Worm (Caenorhabditis elegans) whole organism, L3 larva: ENCODE data around the gene Y45F10B.8.
"Not testable (repeated sequence)": the region's sequence is repeated elsewhere in the genome, so short reads cannot be mapped to it uniquely, and the experiment has no call there.

Experiments used
- daf-12 ChIP-seq: fragments of 150-350 bp; optimal IDR thresholded peaks from 2 replicates; lab custom pipeline; 2014; ENCODE audit warnings: missing biosample characterization, missing genetic modification reagents, missing genetic modification characterization
- egl-27 ChIP-seq: sonication (generic microtip); optimal IDR thresholded peaks from 4 replicates; lab custom pipeline; 2017; ENCODE audit warnings: missing biosample characterization, missing genetic modification reagents, missing genetic modification characterization
- elt-2 ChIP-seq: sonication (generic microtip); optimal IDR thresholded peaks from 2 replicates; lab custom pipeline; 2016; ENCODE audit warnings: missing genetic modification reagents, mild to moderate bottlenecking, missing genetic modification characterization, missing compliant biosample characterization
- fkh-10 ChIP-seq: sonication (generic microtip); optimal IDR thresholded peaks from 2 replicates; lab custom pipeline; 2017; ENCODE audit warnings: missing biosample characterization, missing genetic modification reagents, missing genetic modification characterization
- fos-1 ChIP-seq: fragments of 150-350 bp; optimal IDR thresholded peaks from 2 replicates; lab custom pipeline; 2014; ENCODE audit warnings: missing biosample characterization, missing genetic modification characterization
- nhr-11 ChIP-seq: fragments of 150-350 bp; optimal IDR thresholded peaks from 2 replicates; lab custom pipeline; 2014; ENCODE audit warnings: missing biosample characterization, missing genetic modification characterization
- skn-1 ChIP-seq: fragments of 150-350 bp; optimal IDR thresholded peaks from 2 replicates; lab custom pipeline; 2014; ENCODE audit warnings: missing biosample characterization, missing genetic modification characterization
- unc-62 ChIP-seq: fragments of 150-350 bp; sonication (generic microtip); optimal IDR thresholded peaks from 4 replicates; lab custom pipeline; 2014; ENCODE audit warnings: missing biosample characterization, missing genetic modification reagents, missing genetic modification characterization

- not testable (repeated sequence) for TF ChIP-seq egl-27 (tag; lab: Kevin White, UChicago); skn-1; daf-12 (tag; lab: Kevin White, UChicago); unc-62 (GFP tag; lab: Kevin White, UChicago); fkh-10 (GFP tag; lab: Kevin White, UChicago); elt-2; nhr-11 (tag; lab: Kevin White, UChicago); fos-1 (tag; lab: Kevin White, UChicago)
Observed at ce11 chrIV:13578953-13579352, 879 bp upstream of the Y45F10B.8 start, which contains the start of gene sru-16.
